Fruit fly (Drosophila melanogaster) whole organism, prepupa: ENCODE results near the gene yellow-k.

Experiments
- Blimp-1 ChIP-seq: fragments of 200-800 bp; sonication (Bioruptor generic); optimal IDR thresholded peaks from 3 replicates; lab custom pipeline; 2017; ENCODE audit warnings: missing biosample characterization, missing genetic modification characterization, mild to moderate bottlenecking, moderate library complexity, missing genetic modification reagents
- CG10631 ChIP-seq: fragments of 200-800 bp; sonication (Bioruptor generic); optimal IDR thresholded peaks from 2 replicates; lab custom pipeline; 2016; ENCODE audit warnings: missing biosample characterization, missing genetic modification characterization
- CG10669 ChIP-seq: fragments of 200-800 bp; sonication (Bioruptor generic); optimal IDR thresholded peaks from 3 replicates; lab custom pipeline; 2018; ENCODE audit warnings: missing biosample characterization, mild to moderate bottlenecking, missing genetic modification characterization, moderate library complexity
- CG11294 ChIP-seq: fragments of 200-800 bp; sonication (Bioruptor generic); IDR thresholded peaks from 2 replicates; pipeline ENCODE4 v1.3.6; 2022; ENCODE audit warnings: missing biosample characterization, missing genetic modification characterization
- CG11762 ChIP-seq: fragments of 200-800 bp; sonication (Bioruptor generic); optimal IDR thresholded peaks from 3 replicates; lab custom pipeline; 2016; ENCODE audit warnings: missing biosample characterization, missing genetic modification characterization; ENCODE audit not compliant: insufficient read depth
- CG15336 ChIP-seq: fragments of 200-800 bp; sonication (Bioruptor generic); IDR thresholded peaks from 2 replicates; pipeline ENCODE4 v1.3.6; 2022; ENCODE audit warnings: missing biosample characterization, missing genetic modification characterization
- CG3032 ChIP-seq: fragments of 200-800 bp; optimal IDR thresholded peaks from 2 replicates; lab custom pipeline; 2019; ENCODE audit warnings: missing biosample characterization, mild to moderate bottlenecking, missing genetic modification characterization, moderate library complexity
- CG32006 ChIP-seq: fragments of 200-800 bp; sonication (Bioruptor generic); optimal IDR thresholded peaks from 3 replicates; lab custom pipeline; 2017; ENCODE audit warnings: missing biosample characterization, mild to moderate bottlenecking, missing genetic modification characterization
- CG34406 ChIP-seq: fragments of 200-800 bp; sonication (Bioruptor generic); optimal IDR thresholded peaks from 3 replicates; lab custom pipeline; 2016; ENCODE audit warnings: missing biosample characterization, missing genetic modification characterization
- CG3919 ChIP-seq: fragments of 200-800 bp; sonication (Bioruptor generic); optimal IDR thresholded peaks from 3 replicates; lab custom pipeline; 2016; ENCODE audit warnings: missing biosample characterization, missing genetic modification characterization
- CG6854 ChIP-seq: fragments of 200-800 bp; sonication (Bioruptor generic); optimal IDR thresholded peaks from 2 replicates; lab custom pipeline; 2017; ENCODE audit warnings: missing biosample characterization, mild to moderate bottlenecking, missing genetic modification characterization
- CG7368 ChIP-seq: fragments of 200-800 bp; sonication (Bioruptor generic); optimal IDR thresholded peaks from 3 replicates; lab custom pipeline; 2016; ENCODE audit warnings: missing biosample characterization, missing genetic modification characterization
- CG8632 ChIP-seq: fragments of 200-800 bp; sonication (Bioruptor generic); optimal IDR thresholded peaks from 3 replicates; lab custom pipeline; 2016; ENCODE audit warnings: missing biosample characterization, missing genetic modification characterization
- CG9139 ChIP-seq: fragments of 200-800 bp; sonication (Bioruptor generic); optimal IDR thresholded peaks from 3 replicates; lab custom pipeline; 2017; ENCODE audit warnings: missing biosample characterization, mild to moderate bottlenecking, missing genetic modification characterization
- Eip78C ChIP-seq: fragments of 200-800 bp; sonication (Bioruptor generic); peaks from one replicate; lab custom pipeline; 2016; ENCODE audit warnings: missing biosample characterization, missing genetic modification characterization
- Eip93F ChIP-seq: fragments of 200-800 bp; sonication (Bioruptor generic); optimal IDR thresholded peaks from 2 replicates; lab custom pipeline; 2016; ENCODE audit warnings: missing biosample characterization, mild to moderate bottlenecking, missing genetic modification characterization
- Ets21C ChIP-seq: fragments of 200-800 bp; sonication (Bioruptor generic); optimal IDR thresholded peaks from 3 replicates; lab custom pipeline; 2016; ENCODE audit warnings: missing biosample characterization, missing genetic modification characterization
- Ets96B ChIP-seq: fragments of 200-800 bp; optimal IDR thresholded peaks from 2 replicates; lab custom pipeline; 2019; ENCODE audit warnings: missing biosample characterization, mild to moderate bottlenecking, missing genetic modification characterization, moderate library complexity
- Lpt ChIP-seq: fragments of 200-800 bp; sonication (Bioruptor generic); optimal IDR thresholded peaks from 3 replicates; lab custom pipeline; 2016; ENCODE audit warnings: missing biosample characterization, missing genetic modification characterization
- OdsH ChIP-seq: fragments of 200-800 bp; sonication (Bioruptor generic); optimal IDR thresholded peaks from 3 replicates; lab custom pipeline; 2016; ENCODE audit warnings: missing biosample characterization, missing genetic modification characterization
- achi ChIP-seq: fragments of 200-800 bp; sonication (Bioruptor generic); optimal IDR thresholded peaks from 3 replicates; lab custom pipeline; 2016; ENCODE audit warnings: missing biosample characterization, missing genetic modification characterization
- cyc ChIP-seq: fragments of 200-800 bp; sonication (Bioruptor generic); optimal IDR thresholded peaks from 3 replicates; lab custom pipeline; 2016; ENCODE audit warnings: missing biosample characterization, missing genetic modification characterization
- dac ChIP-seq: fragments of 200-800 bp; sonication (Bioruptor generic); optimal IDR thresholded peaks from 2 replicates; lab custom pipeline; 2017; ENCODE audit warnings: missing biosample characterization, mild to moderate bottlenecking, missing genetic modification characterization
- fd85E ChIP-seq: fragments of 200-800 bp; sonication (Bioruptor generic); optimal IDR thresholded peaks from 3 replicates; lab custom pipeline; 2016; ENCODE audit warnings: missing biosample characterization, missing genetic modification characterization
- fkh ChIP-seq: fragments of 200-800 bp; sonication (Bioruptor generic); optimal IDR thresholded peaks from 3 replicates; lab custom pipeline; 2017; ENCODE audit warnings: missing biosample characterization, mild to moderate bottlenecking, missing genetic modification characterization, moderate library complexity
- lz ChIP-seq: fragments of 200-800 bp; sonication (Bioruptor generic); optimal IDR thresholded peaks from 3 replicates; lab custom pipeline; 2016; ENCODE audit warnings: missing biosample characterization, missing genetic modification characterization
- pdm3 ChIP-seq: fragments of 200-800 bp; sonication (Bioruptor generic); optimal IDR thresholded peaks from 3 replicates; lab custom pipeline; 2016; ENCODE audit warnings: missing biosample characterization, missing genetic modification characterization
- spab ChIP-seq: fragments of 200-800 bp; sonication (Bioruptor generic); optimal IDR thresholded peaks from 2 replicates; lab custom pipeline; 2017; ENCODE audit warnings: missing biosample characterization, mild to moderate bottlenecking, missing genetic modification characterization, missing genetic modification reagents
- topi ChIP-seq: fragments of 200-800 bp; sonication (Bioruptor generic); optimal IDR thresholded peaks from 3 replicates; lab custom pipeline; 2016; ENCODE audit warnings: missing biosample characterization, missing genetic modification characterization
- vri ChIP-seq: fragments of 200-800 bp; sonication (Bioruptor generic); optimal IDR thresholded peaks from 3 replicates; lab custom pipeline; 2016; ENCODE audit warnings: missing biosample characterization, mild to moderate bottlenecking, missing genetic modification characterization

The yellow-k gene

DNA sequence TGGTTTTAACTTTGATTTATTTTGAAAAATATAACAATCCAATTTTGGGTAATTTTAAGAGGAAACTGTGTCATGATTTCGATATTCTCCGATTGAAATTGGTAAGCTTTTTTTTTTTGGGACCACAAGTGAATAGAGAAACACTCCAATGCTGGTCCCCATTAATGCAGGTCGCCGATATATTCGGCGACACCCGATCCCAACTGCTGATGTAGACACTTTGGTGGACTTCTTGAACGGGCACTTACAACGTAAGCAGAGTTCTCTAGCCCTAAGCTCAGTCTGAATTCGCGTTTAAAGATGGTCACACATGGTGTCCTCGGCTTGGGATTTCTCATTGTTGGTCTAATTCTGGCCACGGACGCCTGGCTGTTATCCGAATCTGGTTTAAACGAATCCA, at the start of gene yellow-k:
yellow-k (plus strand) TSS at position 301 of the 400 bp plus-strand sequence.
- TF ChIP-seq CG11294 (GFP tag; lab: Robert Waterston, UW) (no peak), dac (GFP tag; lab: Kevin White, UChicago) (no peak), CG32006 (GFP tag; lab: Kevin White, UChicago) (no peak)

DNA sequence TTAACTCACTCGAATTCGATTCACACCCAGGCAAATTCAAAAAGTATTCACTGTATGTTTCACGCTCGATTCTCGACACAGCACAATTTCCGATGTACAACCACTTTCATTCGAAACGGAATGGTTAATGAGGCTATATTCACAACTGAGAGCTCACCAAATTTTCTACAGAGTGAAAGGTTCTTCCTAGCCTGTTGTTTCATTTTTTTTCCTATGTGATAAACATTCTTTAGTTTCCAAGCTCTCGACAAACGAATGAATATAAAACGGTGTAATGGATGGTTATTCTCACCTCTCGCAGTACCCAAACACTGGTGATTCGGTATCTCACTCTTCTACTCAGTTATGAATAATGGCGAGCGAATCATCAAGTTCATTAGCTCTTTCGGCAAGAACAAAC, 46.4 kb upstream of the yellow-k start, which contains the start of gene cocoon:
cocoon (minus strand) TSS at position 101 of the 400 bp plus-strand sequence.
- no peak for TF ChIP-seq CG8632 (GFP tag; lab: Kevin White, UChicago)
- TF ChIP-seq CG15336 (GFP tag; lab: Robert Waterston, UW): no peak
- no peak for TF ChIP-seq lz (GFP tag; lab: Kevin White, UChicago)

DNA sequence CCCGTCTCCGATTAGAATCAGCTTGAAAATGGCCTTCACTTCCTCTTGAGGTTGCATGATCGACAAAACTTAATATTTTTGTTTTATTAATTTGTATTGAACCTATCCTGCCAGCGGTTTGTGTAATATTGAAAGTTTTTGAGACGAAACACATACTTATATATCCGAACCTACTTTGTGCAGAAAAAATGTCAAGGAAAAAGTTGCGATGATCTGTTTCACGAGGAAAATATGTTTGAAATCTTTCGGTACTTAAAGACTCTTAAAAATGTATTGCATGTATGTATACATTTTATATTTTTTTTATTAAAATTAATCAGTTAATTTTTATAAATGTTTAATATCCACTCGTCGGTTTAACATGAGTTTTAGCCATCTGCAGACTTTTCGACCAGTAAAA, 35.1 kb upstream of the yellow-k start, which contains the start of gene Ran-like:
Ran-like (minus strand) TSS at position 101 of the 400 bp plus-strand sequence.
- TF ChIP-seq Lpt (GFP tag; lab: Kevin White, UChicago) (no peak), dac (GFP tag; lab: Kevin White, UChicago) (no peak), Blimp-1 (GFP tag; lab: Kevin White, UChicago) (no peak), Ets96B (tag; lab: Kevin White, UChicago) (no peak), CG11762 (GFP tag; lab: Kevin White, UChicago) (no peak), Eip93F (no peak), Eip78C (no peak), CG10669 (GFP tag; lab: Kevin White, UChicago) (no peak), OdsH (GFP tag; lab: Kevin White, UChicago) (no peak), cyc (GFP tag; lab: Kevin White, UChicago) (no peak), CG6854 (GFP tag; lab: Kevin White, UChicago) (no peak), CG9139 (GFP tag; lab: Kevin White, UChicago) (no peak), pdm3 (GFP tag; lab: Kevin White, UChicago) (no peak)

DNA sequence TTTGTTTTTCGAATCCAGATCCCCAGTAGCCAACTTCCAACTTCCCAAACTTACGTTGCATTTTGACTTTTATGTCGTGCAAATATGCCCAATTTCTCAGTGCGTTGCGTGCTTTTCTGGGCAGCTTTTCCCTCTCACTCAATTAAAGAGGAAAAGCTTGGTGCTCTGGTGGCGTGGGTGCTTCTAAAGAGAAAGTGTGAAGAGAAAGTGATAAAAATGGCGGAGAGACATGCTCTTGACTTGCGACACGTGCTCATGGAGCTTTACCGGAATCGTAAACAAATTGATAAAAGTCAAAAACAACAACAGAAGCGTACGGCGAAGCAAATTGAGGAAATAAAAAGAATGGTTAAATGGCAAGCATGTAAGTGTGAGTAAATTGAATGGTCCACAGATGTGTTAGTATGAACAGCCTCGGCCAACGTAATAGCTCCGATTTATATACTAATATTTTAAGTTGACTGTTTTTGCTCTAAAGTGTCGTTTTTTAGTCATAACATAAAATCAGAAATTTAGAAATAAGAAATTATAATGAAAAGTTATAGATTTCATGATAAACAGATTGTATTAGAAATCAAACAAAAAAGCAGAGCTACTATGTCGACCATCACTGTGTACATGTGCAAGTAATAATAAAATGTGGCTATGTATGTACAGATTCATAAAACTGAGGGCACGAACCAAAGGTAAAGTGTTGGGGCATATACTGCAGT, 26.4 kb upstream of the yellow-k start:
- TF ChIP-seq Ets21C (GFP tag; lab: Kevin White, UChicago) (no peak), Eip93F (no peak), CG34406 (GFP tag; lab: Kevin White, UChicago) (no peak), CG15336 (GFP tag; lab: Robert Waterston, UW) (no peak; the same call in 1 of the 2 replicates), cyc (GFP tag; lab: Kevin White, UChicago) (no peak), CG32006 (GFP tag; lab: Kevin White, UChicago) (peak; percentile 9), fkh (peak; percentile 14)

DNA sequence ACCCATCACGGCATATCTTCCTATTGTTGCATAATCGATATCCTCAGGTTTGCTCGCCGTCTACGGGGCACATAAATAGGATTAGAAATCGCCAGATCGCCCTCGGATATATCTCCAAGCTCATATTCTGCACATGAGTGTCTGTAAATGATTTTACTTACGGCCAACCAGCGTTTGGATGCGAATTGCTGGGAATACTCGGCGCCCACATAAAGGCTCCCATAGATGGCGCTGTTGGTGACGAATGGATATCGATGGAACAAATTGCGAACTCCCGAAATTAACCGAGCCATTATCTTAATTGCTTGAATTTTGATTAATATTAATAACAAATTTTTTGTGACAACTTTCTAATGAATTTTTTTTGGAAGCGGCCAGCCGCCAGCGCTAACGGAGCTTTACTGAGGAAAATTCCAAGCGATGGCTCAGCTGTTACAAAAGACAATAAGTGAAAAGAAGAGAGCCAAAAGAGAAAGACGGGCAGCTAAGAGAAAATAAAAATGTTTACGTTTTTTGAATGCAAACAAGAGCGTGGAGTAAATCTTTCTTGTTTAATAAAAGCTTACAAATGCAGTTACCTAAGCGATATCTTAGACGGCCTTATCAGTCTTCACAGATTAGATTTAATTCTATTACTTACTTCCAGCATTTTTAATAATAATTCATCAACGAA, 25.7 kb upstream of the yellow-k start:
- peak; percentile 13 for TF ChIP-seq vri
- TF ChIP-seq Eip78C: peak; percentile 25
- TF ChIP-seq topi (GFP tag; lab: Kevin White, UChicago): no peak
- no peak for TF ChIP-seq CG11762 (GFP tag; lab: Kevin White, UChicago)
- TF ChIP-seq fkh: peak; percentile 6
- TF ChIP-seq, all 60 proteins: peak for 3

DNA sequence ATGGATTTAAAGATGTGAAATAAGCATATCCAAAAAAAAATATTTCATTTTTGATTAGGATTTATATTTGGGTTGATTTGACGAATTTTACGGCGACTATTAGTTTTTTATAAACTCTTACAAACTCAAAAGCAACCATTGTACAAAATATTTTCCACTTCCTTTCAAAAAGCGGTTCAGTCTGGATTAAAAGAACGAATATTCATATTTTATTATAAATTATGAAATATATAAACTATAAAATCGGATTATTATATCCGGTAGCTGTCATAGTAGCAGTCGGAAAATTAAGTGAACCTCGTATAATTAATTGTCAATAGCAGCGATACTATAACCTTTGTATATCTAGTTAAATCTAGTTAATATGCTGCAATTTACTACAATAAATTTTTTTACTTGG, 25.0 kb upstream of the yellow-k start, which contains the start of gene CG12355:
CG12355 (minus strand) TSS at position 101 of the 400 bp plus-strand sequence.
- no peak for TF ChIP-seq CG15336 (GFP tag; lab: Robert Waterston, UW)
- TF ChIP-seq spab (GFP tag; lab: Kevin White, UChicago): no peak
- no peak for TF ChIP-seq CG10631 (GFP tag; lab: Kevin White, UChicago)
- TF ChIP-seq CG3032 (tag; lab: Kevin White, UChicago): no peak
- TF ChIP-seq dac (GFP tag; lab: Kevin White, UChicago): no peak
- TF ChIP-seq CG9139 (GFP tag; lab: Kevin White, UChicago): no peak
- TF ChIP-seq fd85E: no peak
- TF ChIP-seq achi (GFP tag; lab: Kevin White, UChicago): no peak
- TF ChIP-seq CG10669 (GFP tag; lab: Kevin White, UChicago): no peak
- no peak for TF ChIP-seq CG11294 (GFP tag; lab: Robert Waterston, UW)
- no peak for TF ChIP-seq topi (GFP tag; lab: Kevin White, UChicago)
- no peak for TF ChIP-seq CG7368
- TF ChIP-seq CG3919 (GFP tag; lab: Kevin White, UChicago): no peak
